Fruit fly (Drosophila melanogaster) whole organism, wandering third instar larva: ENCODE data around the gene Ssdp.

Experiments used
- Abd-B ChIP-seq: fragments of >200 bp; optimal IDR thresholded peaks from 2 replicates; lab custom pipeline; 2017; ENCODE audit warnings: missing biosample characterization, missing genetic modification characterization
- CG32264 ChIP-seq: fragments of 200-800 bp; sonication (Bioruptor generic); optimal IDR thresholded peaks from 2 replicates; lab custom pipeline; 2016; ENCODE audit warnings: missing biosample characterization, missing genetic modification characterization
- CG9705 ChIP-seq: fragments of 200-800 bp; sonication (Bioruptor generic); optimal IDR thresholded peaks from 2 replicates; lab custom pipeline; 2018; ENCODE audit warnings: missing biosample characterization, mild to moderate bottlenecking, missing genetic modification characterization
- CrebA ChIP-seq: fragments of 200-800 bp; sonication (Bioruptor generic); optimal IDR thresholded peaks from 2 replicates; lab custom pipeline; 2016; ENCODE audit warnings: missing biosample characterization, mild to moderate bottlenecking, missing genetic modification characterization, borderline replicate concordance
- Dfd ChIP-seq: fragments of >200 bp; optimal IDR thresholded peaks from 2 replicates; lab custom pipeline; 2017; ENCODE audit warnings: missing biosample characterization, missing genetic modification characterization
- Dif ChIP-seq: fragments of 200-275, 200-300 bp; sonication (Bioruptor generic); optimal IDR thresholded peaks from 2 replicates; lab custom pipeline; 2018; ENCODE audit warnings: missing biosample characterization, missing genetic modification characterization; ENCODE audit not compliant: partially characterized antibody
- GATAd ChIP-seq: sonication (Bioruptor generic); optimal IDR thresholded peaks from 2 replicates; lab custom pipeline; 2016; ENCODE audit warnings: missing biosample characterization, missing genetic modification characterization
- HLH106 ChIP-seq: fragments of 200-800 bp; optimal IDR thresholded peaks from 3 replicates; lab custom pipeline; 2019; ENCODE audit warnings: missing biosample characterization, mild to moderate bottlenecking, missing genetic modification characterization, moderate library complexity
- Hnf4 ChIP-seq: fragments of 200-800 bp; sonication (Bioruptor generic); optimal IDR thresholded peaks from 2 replicates; lab custom pipeline; 2016; ENCODE audit warnings: missing biosample characterization, mild to moderate bottlenecking, missing genetic modification characterization
- Hr78 ChIP-seq: fragments of >200 bp; optimal IDR thresholded peaks from 2 replicates; lab custom pipeline; 2017; ENCODE audit warnings: missing biosample characterization, missing genetic modification characterization
- Hr83 ChIP-seq: fragments of 200-300 bp; sonication (Bioruptor generic); optimal IDR thresholded peaks from 2 replicates; lab custom pipeline; 2016; ENCODE audit warnings: missing biosample characterization, mild to moderate bottlenecking, missing genetic modification characterization, moderate library complexity; ENCODE audit not compliant: poor library complexity, severe bottlenecking
- Jra ChIP-seq: sonication (Bioruptor generic); optimal IDR thresholded peaks from 2 replicates; lab custom pipeline; 2016; ENCODE audit warnings: missing biosample characterization, missing genetic modification characterization
- Mio ChIP-seq: sonication (Bioruptor generic); optimal IDR thresholded peaks from 2 replicates; lab custom pipeline; 2016; ENCODE audit warnings: missing biosample characterization, missing genetic modification characterization
- Myc ChIP-seq: fragments of >200 bp; optimal IDR thresholded peaks from 2 replicates; lab custom pipeline; 2017
- N ChIP-seq: fragments of >200 bp; optimal IDR thresholded peaks from 2 replicates; lab custom pipeline; 2018; ENCODE audit warnings: missing biosample characterization, missing external identifiers, missing genetic modification characterization
- OdsH ChIP-seq: fragments of 200-800 bp; sonication (Bioruptor generic); optimal IDR thresholded peaks from 2 replicates; lab custom pipeline; 2016; ENCODE audit warnings: missing biosample characterization, mild to moderate bottlenecking, missing genetic modification characterization
- Rel ChIP-seq, 2 experiments: fragments of 200-800 bp; sonication (Bioruptor generic) in 1 of 2; optimal IDR thresholded peaks; 2 replicates in 1 of 2; 3 replicates in 1 of 2; lab custom pipeline; 2016 to 2019; ENCODE audit warnings: mild to moderate bottlenecking in 2 of 2, missing biosample characterization in 2 of 2, missing genetic modification characterization in 2 of 2, moderate library complexity in 1 of 2
- Sp1 ChIP-seq: fragments of 200-800 bp; sonication (Bioruptor generic); optimal IDR thresholded peaks from 3 replicates; lab custom pipeline; 2019; ENCODE audit warnings: missing biosample characterization, mild to moderate bottlenecking, missing genetic modification characterization, moderate library complexity
- Vsx2 ChIP-seq: fragments of 200-300, 225-300 bp; sonication (Bioruptor generic); optimal IDR thresholded peaks from 2 replicates; lab custom pipeline; 2018; ENCODE audit warnings: missing biosample characterization, missing genetic modification characterization; ENCODE audit not compliant: partially characterized antibody
- br ChIP-seq: fragments of 200-800 bp; sonication (Bioruptor generic); optimal IDR thresholded peaks from 2 replicates; lab custom pipeline; 2016; ENCODE audit warnings: missing biosample characterization, missing genetic modification characterization
- brk ChIP-seq: fragments of 200-800 bp; sonication (Bioruptor generic); optimal IDR thresholded peaks from 2 replicates; lab custom pipeline; 2016; ENCODE audit warnings: missing biosample characterization, mild to moderate bottlenecking, missing genetic modification characterization
- dl ChIP-seq, 2 experiments: fragments of 175-275, 200-275 bp in 1 of 2; fragments of 200-275 bp in 1 of 2; sonication (Bioruptor generic); optimal IDR thresholded peaks; lab custom pipeline; 2018; ENCODE audit warnings: mild to moderate bottlenecking in 2 of 2, missing biosample characterization in 2 of 2, missing genetic modification characterization in 2 of 2, moderate library complexity in 2 of 2; ENCODE audit not compliant: partially characterized antibody in 2 of 2, insufficient read depth in 1 of 2
- dmrt93B ChIP-seq: fragments of 200-800 bp; sonication (Bioruptor generic); optimal IDR thresholded peaks from 2 replicates; lab custom pipeline; 2018; ENCODE audit warnings: missing biosample characterization, mild to moderate bottlenecking, missing genetic modification characterization
- dsf ChIP-seq: sonication (Bioruptor generic); optimal IDR thresholded peaks from 2 replicates; lab custom pipeline; 2016; ENCODE audit warnings: missing biosample characterization, missing genetic modification characterization, borderline replicate concordance
- ey ChIP-seq: fragments of 200-800 bp; sonication (Bioruptor generic); optimal IDR thresholded peaks from 2 replicates; lab custom pipeline; 2016; ENCODE audit warnings: missing biosample characterization, missing genetic modification characterization
- foxo ChIP-seq, 2 experiments: fragments of 200-800 bp; sonication (Bioruptor generic); optimal IDR thresholded peaks; 2 replicates in 1 of 2; 3 replicates in 1 of 2; lab custom pipeline; 2016 to 2017; ENCODE audit warnings: missing biosample characterization in 2 of 2, missing genetic modification characterization in 2 of 2
- fru ChIP-seq: fragments of 200-800 bp; sonication (Bioruptor generic); optimal IDR thresholded peaks from 3 replicates; lab custom pipeline; 2016; ENCODE audit warnings: missing biosample characterization, mild to moderate bottlenecking, missing genetic modification characterization
- h ChIP-seq: fragments of 200-800 bp; sonication (Bioruptor generic); optimal IDR thresholded peaks from 3 replicates; lab custom pipeline; 2016; ENCODE audit warnings: missing biosample characterization, mild to moderate bottlenecking, missing genetic modification characterization
- jim ChIP-seq: fragments of 175-275, 200-325 bp; sonication (Bioruptor generic); optimal IDR thresholded peaks from 2 replicates; lab custom pipeline; 2016; ENCODE audit warnings: missing biosample characterization, mild to moderate bottlenecking, missing genetic modification characterization
- lola ChIP-seq: fragments of >200 bp; optimal IDR thresholded peaks from 2 replicates; lab custom pipeline; 2017; ENCODE audit warnings: missing biosample characterization, missing genetic modification characterization
- pan ChIP-seq: fragments of >200 bp; optimal IDR thresholded peaks from 2 replicates; lab custom pipeline; 2017
- psq ChIP-seq: fragments of 200-800 bp; sonication (Bioruptor generic); optimal IDR thresholded peaks from 3 replicates; lab custom pipeline; 2017; ENCODE audit warnings: missing biosample characterization, mild to moderate bottlenecking, missing genetic modification characterization, moderate library complexity
- rgr ChIP-seq: fragments of 200-800 bp; sonication (Bioruptor generic); optimal IDR thresholded peaks from 3 replicates; lab custom pipeline; 2016; ENCODE audit warnings: missing biosample characterization, mild to moderate bottlenecking, missing genetic modification characterization
- sage ChIP-seq: fragments of 200-800 bp; sonication (Bioruptor generic); optimal IDR thresholded peaks from 2 replicates; lab custom pipeline; 2016; ENCODE audit warnings: missing biosample characterization, mild to moderate bottlenecking, missing genetic modification characterization
- sv ChIP-seq: fragments of 200-800 bp; sonication (Bioruptor generic); optimal IDR thresholded peaks from 3 replicates; lab custom pipeline; 2016; ENCODE audit warnings: missing biosample characterization, missing genetic modification characterization
- tai ChIP-seq: sonication (Bioruptor generic); optimal IDR thresholded peaks from 2 replicates; lab custom pipeline; 2016; ENCODE audit warnings: missing biosample characterization, missing genetic modification characterization
- usp ChIP-seq: fragments of >200 bp; optimal IDR thresholded peaks from 2 replicates; lab custom pipeline; 2017; ENCODE audit warnings: missing biosample characterization, missing genetic modification characterization
- woc ChIP-seq: sonication (Bioruptor generic); optimal IDR thresholded peaks from 2 replicates; lab custom pipeline; 2016; ENCODE audit warnings: missing biosample characterization, mild to moderate bottlenecking, missing genetic modification characterization

The Ssdp gene

DNA sequence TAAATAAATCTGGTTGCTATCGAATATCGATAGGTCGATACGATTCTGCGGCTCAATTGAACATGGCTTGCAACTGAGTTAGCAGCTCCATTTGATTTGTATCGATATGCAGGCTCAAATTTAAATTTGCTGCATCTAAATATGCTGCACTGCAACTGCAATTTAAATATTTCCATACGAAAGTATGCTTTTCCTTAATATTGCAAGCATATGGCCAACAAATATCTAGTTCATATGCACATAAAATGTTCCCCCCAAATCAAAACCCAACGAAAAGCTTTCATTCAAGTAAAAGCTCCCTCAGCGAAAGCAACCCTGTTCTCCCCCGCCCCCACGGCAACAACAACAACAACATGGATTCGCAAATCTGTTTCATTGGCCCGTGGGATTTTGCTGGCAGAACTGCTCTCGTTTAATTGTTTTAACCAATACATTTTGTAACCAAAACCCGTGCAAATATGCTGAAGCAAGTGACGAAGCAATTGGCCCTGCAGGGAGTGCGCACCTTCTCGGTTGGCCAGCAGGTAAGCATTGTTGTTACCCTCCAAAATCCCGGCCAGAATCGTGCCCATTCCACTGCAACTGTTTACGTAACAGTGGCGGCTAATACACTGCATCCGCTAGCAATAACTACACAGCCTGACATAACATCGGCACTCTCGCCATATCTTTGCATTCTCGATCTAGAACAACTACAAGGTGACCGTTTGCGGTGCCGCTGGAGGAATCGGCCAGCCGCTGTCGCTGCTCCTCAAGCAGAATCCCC, 26.8 kb upstream of the Ssdp start, which contains the start of the genes CG7168 and Mdh2:
Gene CG7168 (minus strand): TSS at position 40 of the 766 bp plus-strand sequence.
Gene Mdh2 (plus strand): TSS at position 354 of the 766 bp plus-strand sequence.
- TF ChIP-seq Dif (GFP tag; lab: Kevin White, UChicago) (peak; percentile 4), Rel (GFP tag; optimal IDR thresholded peaks at IDR 0.05; lab: Kevin White, UChicago) (no peak), Rel (tag; optimal IDR thresholded peaks at IDR 0.05; lab: Kevin White, UChicago) (peak; percentile 95), OdsH (GFP tag; lab: Kevin White, UChicago) (no peak), usp (GFP tag; lab: Kevin White, UChicago) (no peak), N (GFP tag; lab: Kevin White, UChicago) (no peak), brk (GFP tag; lab: Kevin White, UChicago) (no peak), dsf (GFP tag; lab: Kevin White, UChicago) (peak; percentile 5), Mio (no peak), sv (GFP tag; lab: Kevin White, UChicago) (no peak), tai (GFP tag; lab: Kevin White, UChicago) (no peak), woc (no peak), Hr83 (no peak), GATAd (GFP tag; lab: Kevin White, UChicago) (no peak), h (GFP tag; lab: Kevin White, UChicago) (peak; percentile 34), jim (no peak), pan (lab: Kevin White, UChicago) (no peak), CrebA (GFP tag; lab: Kevin White, UChicago) (no peak), dmrt93B (GFP tag; lab: Kevin White, UChicago) (no peak), Abd-B (GFP tag; lab: Kevin White, UChicago) (no peak), fru (no peak), Dfd (GFP tag; lab: Kevin White, UChicago) (no peak), ey (GFP tag; lab: Kevin White, UChicago) (no peak), lola (GFP tag; lab: Kevin White, UChicago) (no peak), rgr (GFP tag; lab: Kevin White, UChicago) (no peak), Jra (GFP tag; lab: Kevin White, UChicago) (no peak), CG9705 (GFP tag; lab: Kevin White, UChicago) (no peak), foxo (GFP tag; optimal IDR thresholded peaks at IDR 0.05; lab: Kevin White, UChicago) (peak in 1 of 2 experiments; percentile 15), dl (GFP tag; optimal IDR thresholded peaks at IDR 0.05; lab: Kevin White, UChicago; ENCODE audit: insufficient read depth in 1 of 2, partially characterized antibody in 2 of 2) (no peak), br (GFP tag; lab: Kevin White, UChicago) (no peak), Sp1 (GFP tag; lab: Kevin White, UChicago) (peak; percentile 13), CG32264 (GFP tag; lab: Kevin White, UChicago) (no peak), Hr78 (GFP tag; lab: Kevin White, UChicago) (no peak), sage (no peak), Vsx2 (GFP tag; lab: Kevin White, UChicago) (no peak), HLH106 (tag; lab: Kevin White, UChicago) (peak; percentile 10), Hnf4 (GFP tag; lab: Kevin White, UChicago) (peak; percentile 1), Myc (lab: Kevin White, UChicago) (no peak), psq (GFP tag; lab: Kevin White, UChicago) (no peak)

DNA sequence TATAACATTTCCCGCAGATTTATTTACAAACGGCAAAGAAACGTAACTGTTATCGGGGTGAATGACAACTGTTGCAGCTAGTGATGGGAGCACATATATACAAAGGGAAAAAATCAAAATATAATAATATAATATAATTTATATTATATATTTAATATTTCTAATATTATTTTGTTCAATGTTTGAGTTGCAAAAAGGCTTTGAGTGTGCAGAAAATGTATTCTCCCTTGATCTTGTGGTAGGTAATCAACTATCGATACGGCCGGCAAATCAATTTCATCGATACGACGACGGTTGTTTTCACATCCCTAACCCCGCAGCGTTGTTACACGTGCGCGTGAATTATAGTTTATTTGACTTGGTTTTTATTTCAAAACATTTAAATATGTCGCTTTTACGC, 24.0 kb upstream of the Ssdp start, which contains the start of the genes mTerf5 and Non3:
Gene mTerf5 (minus strand): TSS at position 249 of the 400 bp plus-strand sequence.
Gene Non3 (plus strand): TSS at position 289 of the 400 bp plus-strand sequence.
- TF ChIP-seq foxo (GFP tag; optimal IDR thresholded peaks at IDR 0.05; lab: Kevin White, UChicago) (peak in 1 of 2 experiments; percentile 67), CG9705 (GFP tag; lab: Kevin White, UChicago) (peak; percentile 23), Vsx2 (GFP tag; lab: Kevin White, UChicago) (no peak), tai (GFP tag; lab: Kevin White, UChicago) (no peak), woc (peak; percentile 21), CrebA (GFP tag; lab: Kevin White, UChicago) (no peak), h (GFP tag; lab: Kevin White, UChicago) (peak; percentile 37), OdsH (GFP tag; lab: Kevin White, UChicago) (peak; percentile 52), Dfd (GFP tag; lab: Kevin White, UChicago) (no peak), lola (GFP tag; lab: Kevin White, UChicago) (no peak), sv (GFP tag; lab: Kevin White, UChicago) (peak; percentile 9), pan (lab: Kevin White, UChicago) (no peak), CG32264 (GFP tag; lab: Kevin White, UChicago) (no peak), Rel (GFP tag; optimal IDR thresholded peaks at IDR 0.05; lab: Kevin White, UChicago) (no peak), Rel (tag; optimal IDR thresholded peaks at IDR 0.05; lab: Kevin White, UChicago) (peak; percentile 57), Hr83 (peak; percentile 21), Hr78 (GFP tag; lab: Kevin White, UChicago) (no peak), Dif (GFP tag; lab: Kevin White, UChicago) (no peak), brk (GFP tag; lab: Kevin White, UChicago) (no peak), psq (GFP tag; lab: Kevin White, UChicago) (peak; percentile 64), rgr (GFP tag; lab: Kevin White, UChicago) (peak; percentile 64), Mio (no peak), Myc (lab: Kevin White, UChicago) (peak; percentile 26), fru (peak; percentile 36), Hnf4 (GFP tag; lab: Kevin White, UChicago) (peak; percentile 65), sage (no peak), usp (GFP tag; lab: Kevin White, UChicago) (no peak), Abd-B (GFP tag; lab: Kevin White, UChicago) (no peak), dsf (GFP tag; lab: Kevin White, UChicago) (peak; percentile 29), dl (GFP tag; optimal IDR thresholded peaks at IDR 0.05; lab: Kevin White, UChicago; ENCODE audit: insufficient read depth in 1 of 2, partially characterized antibody in 2 of 2) (no peak), Sp1 (GFP tag; lab: Kevin White, UChicago) (peak; percentile 67), GATAd (GFP tag; lab: Kevin White, UChicago) (no peak), N (GFP tag; lab: Kevin White, UChicago) (no peak), HLH106 (tag; lab: Kevin White, UChicago) (peak; percentile 73), Jra (GFP tag; lab: Kevin White, UChicago) (peak; percentile 6), br (GFP tag; lab: Kevin White, UChicago) (no peak), ey (GFP tag; lab: Kevin White, UChicago) (peak; percentile 14), jim (no peak), dmrt93B (GFP tag; lab: Kevin White, UChicago) (no peak)
